Fruit fly (Drosophila melanogaster): ENCODE results near the gene CG13599.
A peak's percentile ranks its signal among the peaks of the same experiment; 100 is the strongest.

CG13599 gene

dm6 chr3R:23885660-23886059 is 45.8 kb upstream of the CG13599 start:
- TF ChIP-seq CG9705 (GFP tag; optimal IDR thresholded peaks at IDR 0.05) (no peak), N (GFP tag; optimal IDR thresholded peaks at IDR 0.05) (no peak), tai (GFP tag; optimal IDR thresholded peaks at IDR 0.05) (no peak), dsf (GFP tag; optimal IDR thresholded peaks at IDR 0.05; ENCODE audit: borderline replicate concordance) (no peak), h (GFP tag; optimal IDR thresholded peaks at IDR 0.05) (no peak), jim (GFP tag; optimal IDR thresholded peaks at IDR 0.05) (no peak), Sp1 (GFP tag; optimal IDR thresholded peaks at IDR 0.05) (no peak), Dif (GFP tag; optimal IDR thresholded peaks at IDR 0.05; ENCODE audit: partially characterized antibody) (no peak), CrebA (GFP tag; optimal IDR thresholded peaks at IDR 0.05; ENCODE audit: borderline replicate concordance) (no peak), Dfd (GFP tag; optimal IDR thresholded peaks at IDR 0.05) (no peak), Hr83 (GFP tag; optimal IDR thresholded peaks at IDR 0.05; ENCODE audit: poor library complexity, severe bottlenecking) (no peak), brk (GFP tag; optimal IDR thresholded peaks at IDR 0.05) (no peak), dl (GFP tag; optimal IDR thresholded peaks at IDR 0.05; ENCODE audit: insufficient read depth in 1 of 2, partially characterized antibody in 2 of 2) (no peak), foxo (GFP tag; optimal IDR thresholded peaks at IDR 0.05) (no peak), fru (GFP tag; optimal IDR thresholded peaks at IDR 0.05) (no peak), Myc (optimal IDR thresholded peaks at IDR 0.05) (no peak)

- TF ChIP-seq OdsH (GFP tag; optimal IDR thresholded peaks at IDR 0.05) (peak; percentile 96), CG32264 (GFP tag; optimal IDR thresholded peaks at IDR 0.05) (peak; percentile 84), sage (GFP tag; optimal IDR thresholded peaks at IDR 0.05) (peak; percentile 91), psq (GFP tag; optimal IDR thresholded peaks at IDR 0.05) (peak; percentile 91), fru (GFP tag; optimal IDR thresholded peaks at IDR 0.05) (peak; percentile 96), CG9705 (GFP tag; optimal IDR thresholded peaks at IDR 0.05) (peak; percentile 87), Myc (optimal IDR thresholded peaks at IDR 0.05) (no peak), dl (GFP tag; optimal IDR thresholded peaks at IDR 0.05; ENCODE audit: insufficient read depth in 1 of 2, partially characterized antibody in 2 of 2) (peak in 1 of 2 experiments; percentile 29), Hnf4 (GFP tag; optimal IDR thresholded peaks at IDR 0.05) (peak; percentile 89), Rel (GFP tag; optimal IDR thresholded peaks at IDR 0.05) (peak; percentile 81), Rel (tag; optimal IDR thresholded peaks at IDR 0.05) (peak; percentile 65), Dif (GFP tag; optimal IDR thresholded peaks at IDR 0.05; ENCODE audit: partially characterized antibody) (no peak), lola (GFP tag; optimal IDR thresholded peaks at IDR 0.05) (no peak), HLH106 (tag; optimal IDR thresholded peaks at IDR 0.05) (peak; percentile 93), Vsx2 (GFP tag; optimal IDR thresholded peaks at IDR 0.05; ENCODE audit: partially characterized antibody) (peak; percentile 15), N (GFP tag; optimal IDR thresholded peaks at IDR 0.05) (no peak), Dfd (GFP tag; optimal IDR thresholded peaks at IDR 0.05) (no peak), Jra (GFP tag; optimal IDR thresholded peaks at IDR 0.05) (peak; percentile 67), Sp1 (GFP tag; optimal IDR thresholded peaks at IDR 0.05) (peak; percentile 95), ey (GFP tag; optimal IDR thresholded peaks at IDR 0.05) (peak; percentile 94), brk (GFP tag; optimal IDR thresholded peaks at IDR 0.05) (peak; percentile 81), pan (optimal IDR thresholded peaks at IDR 0.05) (no peak), dsf (GFP tag; optimal IDR thresholded peaks at IDR 0.05; ENCODE audit: borderline replicate concordance) (peak; percentile 53), tai (GFP tag; optimal IDR thresholded peaks at IDR 0.05) (peak; percentile 85), woc (GFP tag; optimal IDR thresholded peaks at IDR 0.05) (peak; percentile 97), rgr (GFP tag; optimal IDR thresholded peaks at IDR 0.05) (peak; percentile 95), jim (GFP tag; optimal IDR thresholded peaks at IDR 0.05) (no peak), dmrt93B (GFP tag; optimal IDR thresholded peaks at IDR 0.05) (peak; percentile 88), h (GFP tag; optimal IDR thresholded peaks at IDR 0.05) (peak; percentile 96), Mio (GFP tag; optimal IDR thresholded peaks at IDR 0.05) (no peak), foxo (GFP tag; optimal IDR thresholded peaks at IDR 0.05) (peak; percentile 48 to 94), usp (GFP tag; optimal IDR thresholded peaks at IDR 0.05) (no peak), Abd-B (GFP tag; optimal IDR thresholded peaks at IDR 0.05) (no peak), br (GFP tag; optimal IDR thresholded peaks at IDR 0.05) (peak; percentile 95), Hr83 (GFP tag; optimal IDR thresholded peaks at IDR 0.05; ENCODE audit: poor library complexity, severe bottlenecking) (no peak), GATAd (GFP tag; optimal IDR thresholded peaks at IDR 0.05) (no peak), Hr78 (GFP tag; optimal IDR thresholded peaks at IDR 0.05) (no peak), CrebA (GFP tag; optimal IDR thresholded peaks at IDR 0.05; ENCODE audit: borderline replicate concordance) (peak; percentile 80), sv (GFP tag; optimal IDR thresholded peaks at IDR 0.05) (peak; percentile 59)
Observed at dm6 chr3R:23886270-23887095, 45.0 kb upstream of the CG13599 start.
